Worm (Caenorhabditis elegans) whole organism, midembryonic: ENCODE results near the gene R07G3.7.

Experiments
- klf-2 ChIP-seq: fragments of 200-800 bp; sonication (Bioruptor generic); conservative IDR thresholded peaks from 2 replicates; pipeline ENCODE4 v1.3.6; 2022; ENCODE audit warnings: missing genetic modification reagents, missing genetic modification characterization, missing compliant biosample characterization
- ref-1 ChIP-seq: fragments of 200-800 bp; sonication (Bioruptor generic); conservative IDR thresholded peaks from 2 replicates; pipeline ENCODE4 v1.3.6; 2022; ENCODE audit warnings: missing genetic modification reagents, missing genetic modification characterization, missing compliant biosample characterization
- ztf-29 ChIP-seq: fragments of 200-800 bp; sonication (Bioruptor generic); IDR thresholded peaks from 2 replicates; pipeline ENCODE4 v1.3.6; 2022; ENCODE audit warnings: missing genetic modification reagents, missing genetic modification characterization, missing compliant biosample characterization

DNA sequence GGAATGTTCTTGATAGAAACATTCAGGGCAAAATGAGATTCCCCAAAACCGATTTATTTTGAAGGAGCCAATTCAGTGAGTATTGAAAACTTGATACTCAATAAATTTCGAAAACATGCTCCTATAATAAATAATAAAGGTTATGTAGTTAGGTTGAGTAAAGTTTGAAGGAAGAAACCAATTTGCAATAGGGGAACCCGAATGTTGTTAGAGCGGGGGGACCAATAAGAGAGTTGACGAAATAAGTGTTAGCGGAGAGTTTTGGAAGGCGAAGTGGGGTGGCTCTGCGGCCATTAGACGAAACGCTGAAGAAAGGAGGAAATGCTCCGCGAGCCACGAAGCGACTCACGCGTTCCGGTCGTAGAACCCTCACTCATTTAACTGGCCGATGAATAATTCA is 11.5 kb upstream of the R07G3.7 start:
- no peak for TF ChIP-seq ref-1 (GFP tag; lab: Robert Waterston, UW)
- TF ChIP-seq ztf-29 (GFP tag; lab: Robert Waterston, UW), result no peak
- no peak for TF ChIP-seq klf-2 (GFP tag; lab: Robert Waterston, UW)
